Fruit fly (Drosophila melanogaster) whole organism, embryonic: ENCODE measurements around the gene Ube3a.

Experiments
- Ada2b ChIP-seq: fragments of 200-800 bp; sonication (Bioruptor generic); IDR thresholded peaks from 2 replicates; pipeline ENCODE4 v1.3.6; 2022; ENCODE audit warnings: missing biosample characterization, missing genetic modification characterization
- Bdp1 ChIP-seq: fragments of 200-800 bp; sonication (Bioruptor generic); optimal IDR thresholded peaks from 3 replicates; lab custom pipeline; 2016; ENCODE audit warnings: missing biosample characterization, missing genetic modification characterization
- CG10321 ChIP-seq: fragments of 200-800 bp; sonication (Bioruptor generic); IDR thresholded peaks from 2 replicates; pipeline ENCODE4 v1.3.6; 2022; ENCODE audit warnings: missing biosample characterization, missing genetic modification characterization
- CG11560 ChIP-seq: fragments of 200-800 bp; sonication (Bioruptor generic); IDR thresholded peaks from 3 replicates; pipeline ENCODE4 v1.3.6; 2022; ENCODE audit warnings: missing biosample characterization, missing genetic modification characterization
- CG12299 ChIP-seq: fragments of 200-800 bp; sonication (Bioruptor generic); optimal IDR thresholded peaks from 2 replicates; lab custom pipeline; 2018; ENCODE audit warnings: missing biosample characterization, mild to moderate bottlenecking, missing genetic modification characterization
- CG14860 ChIP-seq: fragments of 200-800 bp; sonication (Bioruptor generic); IDR thresholded peaks from 3 replicates; pipeline ENCODE4 v1.3.6; 2022; ENCODE audit warnings: missing biosample characterization, missing genetic modification characterization; ENCODE audit not compliant: partially characterized antibody
- CG15514 ChIP-seq: fragments of 200-800 bp; sonication (Bioruptor generic); optimal IDR thresholded peaks from 3 replicates; lab custom pipeline; 2017; ENCODE audit warnings: missing biosample characterization, missing genetic modification characterization, mild to moderate bottlenecking, moderate library complexity, missing genetic modification reagents
- CG17361 ChIP-seq: fragments of 200-800 bp; sonication (Bioruptor generic); IDR thresholded peaks from 3 replicates; pipeline ENCODE4 v1.3.6; 2022; ENCODE audit warnings: missing biosample characterization, missing genetic modification characterization
- CG17829 ChIP-seq: fragments of 200-800 bp; optimal IDR thresholded peaks from 2 replicates; lab custom pipeline; 2019; ENCODE audit warnings: missing biosample characterization, mild to moderate bottlenecking, missing genetic modification characterization, moderate library complexity
- CG18262 ChIP-seq: fragments of 200-800 bp; optimal IDR thresholded peaks from 3 replicates; lab custom pipeline; 2019; ENCODE audit warnings: missing biosample characterization, mild to moderate bottlenecking, missing genetic modification characterization, moderate library complexity
- CG30020 ChIP-seq: fragments of 200-800 bp; optimal IDR thresholded peaks from 2 replicates; lab custom pipeline; 2019; ENCODE audit warnings: missing biosample characterization, mild to moderate bottlenecking, missing genetic modification characterization, moderate library complexity
- CG32767 ChIP-seq: fragments of 200-800 bp; sonication (Bioruptor generic); IDR thresholded peaks from 2 replicates; pipeline ENCODE4 v1.3.6; 2022; ENCODE audit warnings: missing biosample characterization, missing genetic modification characterization
- CG32772 ChIP-seq: fragments of 200-800 bp; sonication (Bioruptor generic); IDR thresholded peaks from 2 replicates; pipeline ENCODE4 v1.3.6; 2022; ENCODE audit warnings: missing biosample characterization, missing genetic modification characterization
- CG34376 ChIP-seq: fragments of 200-800 bp; sonication (Bioruptor generic); optimal IDR thresholded peaks from 2 replicates; lab custom pipeline; 2018; ENCODE audit warnings: missing biosample characterization, mild to moderate bottlenecking, missing genetic modification characterization
- CG4424 ChIP-seq: fragments of 200-800 bp; sonication (Bioruptor generic); optimal IDR thresholded peaks from 3 replicates; lab custom pipeline; 2016; ENCODE audit warnings: missing biosample characterization, missing genetic modification characterization
- CG4707 ChIP-seq: fragments of 200-800 bp; sonication (Bioruptor generic); optimal IDR thresholded peaks from 2 replicates; lab custom pipeline; 2018; ENCODE audit warnings: missing biosample characterization, mild to moderate bottlenecking, missing genetic modification characterization, moderate library complexity
- CG7963 ChIP-seq: fragments of 200-800 bp; sonication (Bioruptor generic); IDR thresholded peaks from 3 replicates; pipeline ENCODE4 v1.3.6; 2022; ENCODE audit warnings: missing biosample characterization, missing genetic modification characterization; ENCODE audit not compliant: partially characterized antibody
- CG8478 ChIP-seq: fragments of >200 bp; optimal IDR thresholded peaks from 2 replicates; lab custom pipeline; 2018
- CG9797 ChIP-seq: fragments of 200-800 bp; sonication (Bioruptor generic); optimal IDR thresholded peaks from 3 replicates; lab custom pipeline; 2018; ENCODE audit warnings: missing biosample characterization, mild to moderate bottlenecking, missing genetic modification characterization
- CHES-1-like ChIP-seq: fragments of 200-800 bp; sonication (Bioruptor generic); optimal IDR thresholded peaks from 2 replicates; lab custom pipeline; 2016; ENCODE audit warnings: missing biosample characterization, missing genetic modification characterization
- CrebB ChIP-seq: fragments of 200-800 bp; sonication (Bioruptor generic); optimal IDR thresholded peaks from 3 replicates; lab custom pipeline; 2018; ENCODE audit warnings: missing biosample characterization, mild to moderate bottlenecking, missing genetic modification characterization
- Dad ChIP-seq: fragments of 200-800 bp; sonication (Bioruptor generic); optimal IDR thresholded peaks from 3 replicates; lab custom pipeline; 2016; ENCODE audit warnings: missing biosample characterization, missing genetic modification characterization
- Doc2 ChIP-seq: fragments of 200-800 bp; sonication (Bioruptor generic); IDR thresholded peaks from 2 replicates; pipeline ENCODE4 v1.3.6; 2022; ENCODE audit warnings: missing biosample characterization, missing genetic modification characterization
- Drgx ChIP-seq: fragments of 200-800 bp; sonication (Bioruptor generic); IDR thresholded peaks from 2 replicates; pipeline ENCODE4 v1.3.6; 2022; ENCODE audit warnings: missing biosample characterization, missing genetic modification characterization
- HLHmδ ChIP-seq: fragments of 200-800 bp; sonication (Bioruptor generic); optimal IDR thresholded peaks from 2 replicates; lab custom pipeline; 2018; ENCODE audit warnings: missing biosample characterization, mild to moderate bottlenecking, missing genetic modification characterization, moderate library complexity
- PHDP ChIP-seq: fragments of 200-800 bp; sonication (Bioruptor generic); optimal IDR thresholded peaks from 3 replicates; lab custom pipeline; 2018; ENCODE audit warnings: missing biosample characterization, mild to moderate bottlenecking, missing genetic modification characterization, moderate library complexity
- Pdp1 ChIP-seq, 2 experiments: fragments of 200-800 bp; sonication (Bioruptor generic); optimal IDR thresholded peaks; 3 replicates each; lab custom pipeline; 2016; ENCODE audit warnings: missing biosample characterization in 2 of 2, missing genetic modification characterization in 2 of 2, mild to moderate bottlenecking in 1 of 2, moderate library complexity in 1 of 2
- Sin3A ChIP-seq: fragments of >200 bp; optimal IDR thresholded peaks from 2 replicates; lab custom pipeline; 2018
- Usf ChIP-seq: fragments of 200-800 bp; sonication (Bioruptor generic); optimal IDR thresholded peaks from 2 replicates; lab custom pipeline; 2017; ENCODE audit warnings: missing genotype, missing biosample characterization, missing genetic modification characterization
- bsh ChIP-seq, 2 experiments: fragments of 200-800 bp; sonication (Bioruptor generic); optimal IDR thresholded peaks; 2 replicates each; lab custom pipeline; 2017 to 2018; ENCODE audit warnings: mild to moderate bottlenecking in 2 of 2, missing biosample characterization in 2 of 2, missing genetic modification characterization in 2 of 2, moderate library complexity in 1 of 2
- cato ChIP-seq: fragments of 200-800 bp; sonication (Bioruptor generic); optimal IDR thresholded peaks from 2 replicates; lab custom pipeline; 2016; ENCODE audit warnings: missing biosample characterization, missing genetic modification characterization, borderline replicate concordance
- corto ChIP-seq: fragments of 200-800 bp; sonication (Bioruptor generic); optimal IDR thresholded peaks from 2 replicates; lab custom pipeline; 2016; ENCODE audit warnings: missing biosample characterization, mild to moderate bottlenecking, missing genetic modification characterization, moderate library complexity
- dati ChIP-seq: fragments of 200-800 bp; sonication (Bioruptor generic); IDR thresholded peaks from 2 replicates; pipeline ENCODE4 v1.3.6; 2022; ENCODE audit warnings: missing biosample characterization, missing genetic modification characterization
- fd64A ChIP-seq: fragments of 200-800 bp; sonication (Bioruptor generic); optimal IDR thresholded peaks from 3 replicates; lab custom pipeline; 2018; ENCODE audit warnings: missing biosample characterization, mild to moderate bottlenecking, missing genetic modification characterization
- ftz-f1 ChIP-seq: fragments of 200-800 bp; sonication (Bioruptor generic); optimal IDR thresholded peaks from 2 replicates; lab custom pipeline; 2016; ENCODE audit warnings: missing biosample characterization, missing genetic modification characterization
- gsb-n ChIP-seq: fragments of 200-800 bp; sonication (Bioruptor generic); optimal IDR thresholded peaks from 3 replicates; lab custom pipeline; 2018; ENCODE audit warnings: missing biosample characterization, mild to moderate bottlenecking, missing genetic modification characterization
- her ChIP-seq: fragments of 200-800 bp; sonication (Bioruptor generic); optimal IDR thresholded peaks from 2 replicates; lab custom pipeline; 2016; ENCODE audit warnings: missing biosample characterization, missing genetic modification characterization
- kni ChIP-seq: fragments of 200-800 bp; sonication (Bioruptor generic); optimal IDR thresholded peaks from 3 replicates; lab custom pipeline; 2017; ENCODE audit warnings: mild to moderate bottlenecking, missing biosample characterization, missing genetic modification reagents, missing genetic modification characterization
- mirr ChIP-seq: fragments of 200-800 bp; sonication (Bioruptor generic); optimal IDR thresholded peaks from 3 replicates; lab custom pipeline; 2018; ENCODE audit warnings: missing biosample characterization, mild to moderate bottlenecking, missing genetic modification characterization
- mld ChIP-seq: fragments of 200-800 bp; sonication (Bioruptor generic); IDR thresholded peaks from 3 replicates; pipeline ENCODE4 v1.3.6; 2022; ENCODE audit warnings: missing biosample characterization, missing genetic modification characterization; ENCODE audit not compliant: partially characterized antibody
- oc ChIP-seq: fragments of 200-800 bp; sonication (Bioruptor generic); optimal IDR thresholded peaks from 2 replicates; lab custom pipeline; 2018; ENCODE audit warnings: missing biosample characterization, mild to moderate bottlenecking, missing genetic modification characterization, moderate library complexity
- odd ChIP-seq: fragments of 200-800 bp; sonication (Bioruptor generic); optimal IDR thresholded peaks from 2 replicates; lab custom pipeline; 2017; ENCODE audit warnings: missing biosample characterization, mild to moderate bottlenecking, missing genetic modification characterization
- pnt ChIP-seq: fragments of 200-800 bp; sonication (Bioruptor generic); optimal IDR thresholded peaks from 3 replicates; lab custom pipeline; 2016; ENCODE audit warnings: missing biosample characterization, missing genetic modification characterization
- rib ChIP-seq: fragments of 200-800 bp; sonication (Bioruptor generic); IDR thresholded peaks from 2 replicates; pipeline ENCODE4 v1.3.6; 2022; ENCODE audit warnings: missing biosample characterization, missing genetic modification characterization
- slp2 ChIP-seq: fragments of 200-800 bp; sonication (Bioruptor generic); optimal IDR thresholded peaks from 2 replicates; lab custom pipeline; 2016; ENCODE audit warnings: missing biosample characterization, missing genetic modification characterization
- so ChIP-seq: fragments of 200-800 bp; sonication (Bioruptor generic); IDR thresholded peaks from 3 replicates; pipeline ENCODE4 v1.3.6; 2022; ENCODE audit warnings: missing biosample characterization, missing genetic modification characterization
- sob ChIP-seq: fragments of 200-800 bp; sonication (Bioruptor generic); IDR thresholded peaks from 2 replicates; pipeline ENCODE4 v1.3.6; 2022; ENCODE audit warnings: missing biosample characterization, missing genetic modification characterization
- stc ChIP-seq: fragments of 200-800 bp; sonication (Bioruptor generic); IDR thresholded peaks from 2 replicates; pipeline ENCODE4 v1.3.6; 2022; ENCODE audit warnings: missing biosample characterization, missing genetic modification characterization
- tio ChIP-seq: fragments of 200-800 bp; sonication (Bioruptor generic); optimal IDR thresholded peaks from 2 replicates; lab custom pipeline; 2017; ENCODE audit warnings: missing biosample characterization, missing genetic modification characterization, inconsistent platforms

The Ube3a gene

DNA sequence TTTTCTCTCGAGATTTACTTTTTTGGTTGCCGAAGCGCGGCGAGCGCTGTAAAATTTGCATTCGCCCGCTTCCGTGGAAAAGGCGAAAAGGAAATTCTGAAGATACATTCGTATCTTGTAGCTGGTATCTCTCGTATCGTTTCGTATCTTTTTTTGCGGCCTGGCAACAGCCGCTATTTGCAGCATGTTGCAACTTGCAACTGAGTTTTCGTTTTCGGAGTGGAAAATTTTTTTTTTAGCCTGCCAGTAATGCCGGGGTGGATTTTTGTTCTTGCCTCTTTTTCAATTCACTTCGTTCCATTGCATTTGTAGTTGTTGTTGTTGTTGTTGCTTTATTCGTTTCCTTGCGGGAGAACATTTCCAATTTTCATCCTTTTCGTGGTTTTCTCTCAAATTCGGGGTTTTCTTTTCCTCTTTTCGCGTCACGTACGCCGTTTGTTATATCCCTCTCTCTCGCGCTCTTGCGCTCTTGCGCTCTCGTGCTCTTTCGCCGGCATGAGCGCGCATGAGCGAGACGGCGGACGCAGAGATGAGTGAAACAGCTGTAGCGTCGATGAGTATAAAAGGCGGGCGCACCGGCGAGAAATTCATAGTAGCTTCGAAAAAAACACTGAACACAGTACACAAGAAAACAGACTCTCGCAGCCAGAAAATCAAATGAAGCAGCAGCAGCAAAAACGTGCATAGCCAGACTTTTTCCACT lies 41.5 kb upstream of the Ube3a start, which contains the start of gene scyl (continued):
- TF ChIP-seq CG9797 (GFP tag; lab: Kevin White, UChicago) (no peak), cato (GFP tag; lab: Kevin White, UChicago) (no peak), Sin3A (no peak), CG12299 (peak; percentile 40), stc (GFP tag; lab: Robert Waterston, UW) (peak; percentile 69; the same call in 1 of the 2 replicates), mirr (GFP tag; lab: Kevin White, UChicago) (peak; percentile 57), CrebB (tag; lab: Kevin White, UChicago) (peak; percentile 63), dati (GFP tag; lab: Robert Waterston, UW) (peak; percentile 14; the same call in 1 of the 2 replicates), mld (GFP tag; lab: Robert Waterston, UW) (no peak; the same call in 2 of the 3 replicates), corto (GFP tag; lab: Kevin White, UChicago) (peak; percentile 29), Ada2b (0 out of 2 replicates have a peak, but pooled peaks have one; percentile 27), Bdp1 (GFP tag; lab: Kevin White, UChicago) (peak; percentile 49), CG4424 (peak; percentile 68), CG17829 (tag; lab: Kevin White, UChicago) (peak; percentile 73), CHES-1-like (peak; percentile 41), her (GFP tag; lab: Kevin White, UChicago) (peak; percentile 90), CG17361 (GFP tag; lab: Robert Waterston, UW) (no peak), bsh (GFP tag; optimal IDR thresholded peaks at IDR 0.05; lab: Kevin White, UChicago) (peak; percentile 42 to 75), CG10321 (GFP tag; lab: Robert Waterston, UW) (peak; percentile 66; the same call in 1 of the 2 replicates), CG32767 (GFP tag; lab: Robert Waterston, UW) (peak; percentile 46; the same call in 1 of the 2 replicates), Doc2 (no peak), CG8478 (lab: Kevin White, UChicago) (no peak), so (GFP tag; lab: Robert Waterston, UW) (peak; percentile 70; the same call in 2 of the 3 replicates), CG32772 (GFP tag; lab: Robert Waterston, UW) (peak; percentile 12; the same call in 1 of the 2 replicates), CG15514 (peak; percentile 70), CG14860 (GFP tag; lab: Robert Waterston, UW) (no peak), ftz-f1 (GFP tag; lab: Kevin White, UChicago) (peak; percentile 65), Dad (peak; percentile 37), pnt (GFP tag; lab: Kevin White, UChicago) (peak; percentile 23), odd (GFP tag; lab: Kevin White, UChicago) (peak; percentile 67), CG7963 (GFP tag; lab: Robert Waterston, UW) (peak; percentile 40; the same call in 1 of the 3 replicates), CG11560 (tag; lab: Robert Waterston, UW) (no peak), CG4707 (GFP tag; lab: Kevin White, UChicago) (peak; percentile 67), CG34376 (peak; percentile 77), Usf (GFP tag; lab: Kevin White, UChicago) (no peak), kni (GFP tag; lab: Kevin White, UChicago) (peak; percentile 64), gsb-n (peak; percentile 37), rib (GFP tag; lab: Robert Waterston, UW) (peak; percentile 91), Drgx (GFP tag; lab: Robert Waterston, UW) (peak; percentile 69; the same call in 1 of the 2 replicates), fd64A (GFP tag; lab: Kevin White, UChicago) (peak; percentile 74), HLHmδ (GFP tag; lab: Kevin White, UChicago) (peak; percentile 75), sob (GFP tag; lab: Robert Waterston, UW) (peak; percentile 75), PHDP (tag; lab: Kevin White, UChicago) (peak; percentile 61), oc (tag; lab: Kevin White, UChicago) (peak; percentile 74), slp2 (GFP tag; lab: Kevin White, UChicago) (peak; percentile 14), tio (GFP tag; lab: Kevin White, UChicago) (no peak), CG18262 (peak; percentile 41), CG30020 (no peak), Pdp1 (GFP tag; optimal IDR thresholded peaks at IDR 0.05; lab: Kevin White, UChicago) (peak; percentile 36 to 37)
